Fruit fly (Drosophila melanogaster): Measurements from ENCODE around the gene Gr93d.

- TF ChIP-seq CG8478 (optimal IDR thresholded peaks at IDR 0.05) = no peak
- no peak for TF ChIP-seq CTCF (optimal IDR thresholded peaks at IDR 0.05)
Measured at dm6 chr3R:21885450-21885849, 39.0 kb upstream of the Gr93d start, which contains the start of gene CG17819.
